Worm (Caenorhabditis elegans): Measurements from ENCODE around the gene F38A6.5.
A peak's percentile ranks its signal among the peaks of the same experiment; 100 is the strongest.

F38A6.5 gene

ce11 chrV:20739387-20739786 lies 34.2 kb downstream of the F38A6.5 start:
- TF ChIP-seq fkh-10 (GFP tag; optimal IDR thresholded peaks at IDR 0.05) = peak; percentile 65
- TF ChIP-seq irx-1 (tag; optimal IDR thresholded peaks at IDR 0.05) = peak; percentile 2
- no peak for TF ChIP-seq pqm-1 (tag; optimal IDR thresholded peaks at IDR 0.05)
- TF ChIP-seq sptf-1 (tag; optimal IDR thresholded peaks at IDR 0.05) = no peak
- peak; percentile 33 for TF ChIP-seq ces-1 (GFP tag; optimal IDR thresholded peaks at IDR 0.05)
- TF ChIP-seq tbx-2 (tag; optimal IDR thresholded peaks at IDR 0.05) = peak; percentile 7

ce11 chrV:20734658-20735057 lies 38.9 kb downstream of the F38A6.5 start, which contains the start of gene srxa-6:
srxa-6 (plus strand) TSS chrV:20734958.
- TF ChIP-seq fkh-8 (tag; optimal IDR thresholded peaks at IDR 0.05) = no peak
- TF ChIP-seq nhr-28 (tag; optimal IDR thresholded peaks at IDR 0.05) = no peak
- TF ChIP-seq hlh-17 (GFP tag; optimal IDR thresholded peaks at IDR 0.05; ENCODE audit: borderline replicate concordance) = no peak
- no peak for TF ChIP-seq efl-3 (GFP tag; optimal IDR thresholded peaks at IDR 0.05)
- TF ChIP-seq sox-4 (tag; optimal IDR thresholded peaks at IDR 0.05) = no peak
- no peak for TF ChIP-seq nhr-20 (tag; optimal IDR thresholded peaks at IDR 0.05)
- TF ChIP-seq ceh-90 (tag; optimal IDR thresholded peaks at IDR 0.05) = no peak
- no peak for TF ChIP-seq ces-1 (GFP tag; optimal IDR thresholded peaks at IDR 0.05)
- TF ChIP-seq ets-5 (GFP tag; IDR thresholded peaks at IDR 0.05) = no peak

- TF ChIP-seq ceh-63 (GFP tag; optimal IDR thresholded peaks at IDR 0.05) (no peak), nhr-47 (tag; optimal IDR thresholded peaks at IDR 0.05) (no peak), ceh-82 (tag; optimal IDR thresholded peaks at IDR 0.05) (no peak), xbp-1 (tag; optimal IDR thresholded peaks at IDR 0.05) (no peak), mdl-1 (tag; optimal IDR thresholded peaks at IDR 0.05) (no peak), sox-4 (tag; optimal IDR thresholded peaks at IDR 0.05) (no peak), lin-14 (GFP tag; optimal IDR thresholded peaks at IDR 0.05) (no peak), C16A3.4 (tag; optimal IDR thresholded peaks at IDR 0.05) (no peak)
Measured at ce11 chrV:20731787-20732186, 41.8 kb downstream of the F38A6.5 start, which contains the start of gene srxa-1. srxa-1 (plus strand) TSS chrV:20732087.

DNA sequence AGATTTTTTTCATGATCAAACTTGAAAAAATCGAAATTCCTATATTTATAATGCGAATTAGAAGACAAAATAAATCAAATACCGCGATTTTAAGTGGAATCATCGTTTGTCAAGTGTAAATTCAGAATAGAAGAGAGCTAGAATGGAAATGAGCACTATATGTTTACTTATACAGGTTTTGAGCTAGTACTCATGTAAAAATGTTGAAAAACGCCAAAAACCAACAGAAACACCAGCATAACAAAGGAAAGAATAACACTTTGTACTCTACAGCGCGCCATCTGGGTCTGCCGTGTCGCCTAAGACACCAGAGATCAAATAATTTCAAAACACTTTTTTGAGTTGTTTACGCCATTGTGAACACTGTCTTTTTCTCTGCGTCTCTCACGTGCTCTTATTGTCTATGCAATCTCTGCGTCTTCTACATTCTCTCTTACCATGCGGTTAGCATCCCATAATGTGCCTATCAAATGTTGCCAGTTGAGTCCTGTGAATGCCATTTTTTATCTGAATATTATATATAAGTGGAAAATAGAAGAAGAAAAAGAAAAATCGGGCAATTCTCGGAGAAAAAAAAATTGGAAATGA lies 44.7 kb downstream of the F38A6.5 start, which contains the start of gene ipla-3:
Gene ipla-3 (minus strand): TSS at position 510 of the 588 bp plus-strand sequence.
- no peak for TF ChIP-seq ceh-63 (GFP tag; optimal IDR thresholded peaks at IDR 0.05)
- TF ChIP-seq lin-35 (GFP tag; optimal IDR thresholded peaks at IDR 0.05) = peak; percentile 20 to 60
- TF ChIP-seq ces-1 (GFP tag; optimal IDR thresholded peaks at IDR 0.05) = no peak
- peak; percentile 22 to 59 for TF ChIP-seq lsy-2 (tag; optimal IDR thresholded peaks at IDR 0.05)
- TF ChIP-seq rnt-1 (tag; optimal IDR thresholded peaks at IDR 0.05) = no peak
- peak; percentile 67 for TF ChIP-seq nhr-90 (tag; optimal IDR thresholded peaks at IDR 0.05; ENCODE audit: poor library complexity)
- TF ChIP-seq nhr-85 (tag) = peak; percentile 58
- no peak for TF ChIP-seq unc-98 (GFP tag; IDR thresholded peaks at IDR 0.05)
- peak; percentile 7 for TF ChIP-seq xbp-1 (tag; optimal IDR thresholded peaks at IDR 0.05)
- TF ChIP-seq nhr-20 (tag; optimal IDR thresholded peaks at IDR 0.05) = peak; percentile 50
- TF ChIP-seq swsn-7 (tag; optimal IDR thresholded peaks at IDR 0.05) = peak; percentile 42
- TF ChIP-seq unc-62 (GFP tag; optimal IDR thresholded peaks at IDR 0.05) = no peak
- peak; percentile 30 for TF ChIP-seq nhr-77 (tag; optimal IDR thresholded peaks at IDR 0.05)
- peak; percentile 68 for TF ChIP-seq nhr-71 (tag; optimal IDR thresholded peaks at IDR 0.05)
- no peak for TF ChIP-seq hpl-2 (GFP tag; optimal IDR thresholded peaks at IDR 0.05)
- no peak for TF ChIP-seq C34B4.2 (tag; optimal IDR thresholded peaks at IDR 0.05)
- TF ChIP-seq mep-1 (tag; optimal IDR thresholded peaks at IDR 0.05) = peak; percentile 56
- TF ChIP-seq sox-4 (tag; optimal IDR thresholded peaks at IDR 0.05) = no peak
- TF ChIP-seq ztf-4 (tag; optimal IDR thresholded peaks at IDR 0.05) = peak; percentile 10
- TF ChIP-seq skn-1 (tag; optimal IDR thresholded peaks at IDR 0.05) = peak; percentile 36
- peak in 2 of 3 experiments; percentile 21 to 36 for TF ChIP-seq dpl-1 (GFP tag; optimal IDR thresholded peaks at IDR 0.05)
- no peak for TF ChIP-seq ets-5 (GFP tag; IDR thresholded peaks at IDR 0.05)
- TF ChIP-seq snpc-4 (tag; optimal IDR thresholded peaks at IDR 0.05) = peak; percentile 18
- TF ChIP-seq snu-23 (GFP tag; optimal IDR thresholded peaks at IDR 0.05) = peak; percentile 52
- TF ChIP-seq blmp-1 (tag; optimal IDR thresholded peaks at IDR 0.05) = no peak
- peak in 1 of 2 experiments; percentile 71 for TF ChIP-seq mdl-1 (tag; optimal IDR thresholded peaks at IDR 0.05)
- TF ChIP-seq nhr-84 (tag; optimal IDR thresholded peaks at IDR 0.05) = no peak
- TF ChIP-seq mab-9 (GFP tag; IDR thresholded peaks at IDR 0.05) = 0 out of 2 replicates have a peak, but pooled peaks have one; percentile 26
- peak in 2 of 3 experiments; percentile 21 to 53 for TF ChIP-seq ceh-82 (tag; optimal IDR thresholded peaks at IDR 0.05)
- peak; percentile 28 to 42 for TF ChIP-seq efl-1 (optimal IDR thresholded peaks at IDR 0.05)
- peak in 1 of 2 experiments; percentile 85 for TF ChIP-seq efl-1 (GFP tag; optimal IDR thresholded peaks at IDR 0.05 in 1 of 2)
- TF ChIP-seq elt-2 (tag; optimal IDR thresholded peaks at IDR 0.05) = peak; percentile 77
- TF ChIP-seq jun-1 (tag; optimal IDR thresholded peaks at IDR 0.05) = peak; percentile 10

Measured in whole organism, L1 larva.